Fruit fly (Drosophila melanogaster) whole organism, embryonic: Measurements from ENCODE around the gene CG5096.
A peak's percentile ranks its signal among the peaks of the same experiment; 100 is the strongest.

Source experiments
- Asciz ChIP-seq: fragments of 200-800 bp; sonication (Bioruptor generic); optimal IDR thresholded peaks from 2 replicates; lab custom pipeline; 2017; ENCODE audit warnings: missing biosample characterization, mild to moderate bottlenecking, missing genetic modification characterization, missing genetic modification reagents
- B-H1 ChIP-seq: fragments of 200-800 bp; sonication (Bioruptor generic); IDR thresholded peaks from 3 replicates; pipeline ENCODE4 v1.3.6; 2022; ENCODE audit warnings: missing biosample characterization, missing genetic modification characterization
- CG10267 ChIP-seq: fragments of 200-800 bp; sonication (Bioruptor generic); optimal IDR thresholded peaks from 2 replicates; lab custom pipeline; 2018; ENCODE audit warnings: missing biosample characterization, mild to moderate bottlenecking, missing genetic modification characterization, moderate library complexity
- CG10431 ChIP-seq: fragments of 200-800 bp; sonication (Bioruptor generic); optimal IDR thresholded peaks from 3 replicates; lab custom pipeline; 2018; ENCODE audit warnings: missing biosample characterization, mild to moderate bottlenecking, missing genetic modification characterization
- CG10979 ChIP-seq: fragments of 200-800 bp; sonication (Bioruptor generic); optimal IDR thresholded peaks from 2 replicates; lab custom pipeline; 2018; ENCODE audit warnings: missing biosample characterization, mild to moderate bottlenecking, missing genetic modification characterization, moderate library complexity
- CG12659 ChIP-seq: fragments of 200-800 bp; sonication (Bioruptor generic); optimal IDR thresholded peaks from 3 replicates; lab custom pipeline; 2017; ENCODE audit warnings: mild to moderate bottlenecking, missing biosample characterization, missing genetic modification reagents, missing genetic modification characterization
- CG3163 ChIP-seq: fragments of 200-800 bp; sonication (Bioruptor generic); optimal IDR thresholded peaks from 3 replicates; lab custom pipeline; 2016; ENCODE audit warnings: missing biosample characterization, missing genetic modification characterization
- CG4282 ChIP-seq: fragments of 200-800 bp; sonication (Bioruptor generic); optimal IDR thresholded peaks from 2 replicates; lab custom pipeline; 2016; ENCODE audit warnings: missing biosample characterization, missing genetic modification characterization
- CG4404 ChIP-seq: fragments of 200-800 bp; sonication (Bioruptor generic); IDR thresholded peaks from 2 replicates; pipeline ENCODE4 v1.3.6; 2022; ENCODE audit warnings: missing biosample characterization, missing genetic modification characterization
- CG4820 ChIP-seq: fragments of 200-800 bp; sonication (Bioruptor generic); optimal IDR thresholded peaks from 3 replicates; lab custom pipeline; 2016; ENCODE audit warnings: missing biosample characterization, missing genetic modification characterization
- CG6765 ChIP-seq: fragments of 200-800 bp; sonication (Bioruptor generic); optimal IDR thresholded peaks from 3 replicates; lab custom pipeline; 2017; ENCODE audit warnings: missing biosample characterization, mild to moderate bottlenecking, missing genetic modification characterization
- CG7839 ChIP-seq: fragments of 200-800 bp; sonication (Bioruptor generic); optimal IDR thresholded peaks from 3 replicates; lab custom pipeline; 2018; ENCODE audit warnings: missing biosample characterization, mild to moderate bottlenecking, missing genetic modification characterization, moderate library complexity
- CG8281 ChIP-seq: fragments of 200-800 bp; sonication (Bioruptor generic); optimal IDR thresholded peaks from 2 replicates; lab custom pipeline; 2018; ENCODE audit warnings: missing biosample characterization, mild to moderate bottlenecking, missing genetic modification characterization, moderate library complexity
- CG9437 ChIP-seq: fragments of 200-800 bp; sonication (Bioruptor generic); optimal IDR thresholded peaks from 2 replicates; lab custom pipeline; 2018; ENCODE audit warnings: missing biosample characterization, mild to moderate bottlenecking, missing genetic modification characterization
- CG9727 ChIP-seq: fragments of 200-800 bp; sonication (Bioruptor generic); optimal IDR thresholded peaks from 3 replicates; lab custom pipeline; 2017; ENCODE audit warnings: missing biosample characterization, mild to moderate bottlenecking, missing genetic modification characterization
- CG9932 ChIP-seq: fragments of 200-800 bp; sonication (Bioruptor generic); IDR thresholded peaks from 2 replicates; pipeline ENCODE4 v1.3.6; 2022; ENCODE audit warnings: missing biosample characterization, missing genetic modification characterization
- Chrac-16 ChIP-seq: fragments of 200-800 bp; sonication (Bioruptor generic); optimal IDR thresholded peaks from 3 replicates; lab custom pipeline; 2016; ENCODE audit warnings: missing biosample characterization, missing genetic modification characterization
- Dek ChIP-seq: fragments of 200-800 bp; sonication (Bioruptor generic); optimal IDR thresholded peaks from 3 replicates; lab custom pipeline; 2019; ENCODE audit warnings: missing biosample characterization, mild to moderate bottlenecking, missing genetic modification characterization, moderate library complexity
- Dip3 ChIP-seq: fragments of 200-800 bp; sonication (Bioruptor generic); optimal IDR thresholded peaks from 3 replicates; lab custom pipeline; 2016; ENCODE audit warnings: missing biosample characterization, missing genetic modification characterization
- E2f2 ChIP-seq: fragments of 200-800 bp; sonication (Bioruptor generic); IDR thresholded peaks from 2 replicates; pipeline ENCODE4 v1.3.6; 2022; ENCODE audit warnings: missing biosample characterization, missing genetic modification characterization
- HHEX ChIP-seq: fragments of 200-800 bp; sonication (Bioruptor generic); optimal IDR thresholded peaks from 3 replicates; lab custom pipeline; 2017; ENCODE audit warnings: missing biosample characterization, mild to moderate bottlenecking, missing genetic modification characterization, missing genetic modification reagents
- HLH54F ChIP-seq: fragments of 200-800 bp; sonication (Bioruptor generic); optimal IDR thresholded peaks from 3 replicates; lab custom pipeline; 2016; ENCODE audit warnings: missing biosample characterization, missing genetic modification characterization
- HLHmδ ChIP-seq: fragments of 200-800 bp; sonication (Bioruptor generic); optimal IDR thresholded peaks from 2 replicates; lab custom pipeline; 2018; ENCODE audit warnings: missing biosample characterization, mild to moderate bottlenecking, missing genetic modification characterization, moderate library complexity
- Ssrp ChIP-seq: fragments of 200-800 bp; sonication (Bioruptor generic); optimal IDR thresholded peaks from 2 replicates; lab custom pipeline; 2018; ENCODE audit warnings: missing biosample characterization, mild to moderate bottlenecking, missing genetic modification characterization, moderate library complexity
- Xrp1 ChIP-seq: fragments of 200-800 bp; sonication (Bioruptor generic); IDR thresholded peaks from 2 replicates; pipeline ENCODE4 v1.3.6; 2022; ENCODE audit warnings: missing biosample characterization, missing genetic modification characterization
- aop ChIP-seq: fragments of 200-800 bp; sonication (Bioruptor generic); IDR thresholded peaks from 2 replicates; pipeline ENCODE4 v1.3.6; 2022; ENCODE audit warnings: missing biosample characterization, missing genetic modification characterization
- bbx ChIP-seq: fragments of 200-800 bp; sonication (Bioruptor generic); IDR thresholded peaks from 2 replicates; pipeline ENCODE4 v1.3.6; 2022; ENCODE audit warnings: missing biosample characterization, missing genetic modification characterization; ENCODE audit not compliant: partially characterized antibody
- bowl ChIP-seq: fragments of 200-800 bp; sonication (Bioruptor generic); IDR thresholded peaks from 2 replicates; pipeline ENCODE4 v1.3.6; 2022; ENCODE audit warnings: missing biosample characterization, missing genetic modification characterization
- chn ChIP-seq: fragments of 200-800 bp; sonication (Bioruptor generic); optimal IDR thresholded peaks from 2 replicates; lab custom pipeline; 2016; ENCODE audit warnings: missing biosample characterization, missing genetic modification characterization
- da ChIP-seq: fragments of 200-800 bp; sonication (Bioruptor generic); optimal IDR thresholded peaks from 2 replicates; lab custom pipeline; 2016; ENCODE audit warnings: missing biosample characterization, missing genetic modification characterization
- ftz-f1 ChIP-seq: fragments of 200-800 bp; sonication (Bioruptor generic); optimal IDR thresholded peaks from 2 replicates; lab custom pipeline; 2016; ENCODE audit warnings: missing biosample characterization, missing genetic modification characterization
- gfzf ChIP-seq: fragments of 200-800 bp; sonication (Bioruptor generic); optimal IDR thresholded peaks from 2 replicates; lab custom pipeline; 2016; ENCODE audit warnings: missing biosample characterization, mild to moderate bottlenecking, missing genetic modification characterization, moderate library complexity
- gsb-n ChIP-seq: fragments of 200-800 bp; sonication (Bioruptor generic); optimal IDR thresholded peaks from 3 replicates; lab custom pipeline; 2018; ENCODE audit warnings: missing biosample characterization, mild to moderate bottlenecking, missing genetic modification characterization
- her ChIP-seq: fragments of 200-800 bp; sonication (Bioruptor generic); optimal IDR thresholded peaks from 2 replicates; lab custom pipeline; 2016; ENCODE audit warnings: missing biosample characterization, missing genetic modification characterization
- inv ChIP-seq: fragments of 200-800 bp; sonication (Bioruptor generic); IDR thresholded peaks from 2 replicates; pipeline ENCODE4 v1.3.6; 2022; ENCODE audit warnings: missing biosample characterization, missing genetic modification characterization; ENCODE audit not compliant: partially characterized antibody
- ken ChIP-seq: fragments of 200-800 bp; sonication (Bioruptor generic); IDR thresholded peaks from 3 replicates; pipeline ENCODE4 v1.3.6; 2022; ENCODE audit warnings: missing biosample characterization, missing genetic modification characterization
- lilli ChIP-seq: fragments of 200-800 bp; sonication (Bioruptor generic); optimal IDR thresholded peaks from 3 replicates; lab custom pipeline; 2016; ENCODE audit warnings: missing biosample characterization, missing genetic modification characterization
- nerfin-1 ChIP-seq: fragments of 200-800 bp; sonication (Bioruptor generic); optimal IDR thresholded peaks from 3 replicates; lab custom pipeline; 2019; ENCODE audit warnings: missing biosample characterization, mild to moderate bottlenecking, missing genetic modification characterization, moderate library complexity
- p53 ChIP-seq: fragments of 200-800 bp; sonication (Bioruptor generic); optimal IDR thresholded peaks from 2 replicates; lab custom pipeline; 2016; ENCODE audit warnings: missing biosample characterization, missing genetic modification characterization
- pfk ChIP-seq: fragments of 200-800 bp; sonication (Bioruptor generic); optimal IDR thresholded peaks from 2 replicates; lab custom pipeline; 2018; ENCODE audit warnings: missing biosample characterization, mild to moderate bottlenecking, missing genetic modification characterization, moderate library complexity
- psq ChIP-seq: fragments of 200-800 bp; sonication (Bioruptor generic); optimal IDR thresholded peaks from 2 replicates; lab custom pipeline; 2017; ENCODE audit warnings: missing biosample characterization, missing genetic modification characterization
- pzg ChIP-seq: fragments of 200-800 bp; sonication (Bioruptor generic); optimal IDR thresholded peaks from 3 replicates; lab custom pipeline; 2018; ENCODE audit warnings: missing biosample characterization, mild to moderate bottlenecking, missing genetic modification characterization, moderate library complexity
- ro ChIP-seq: fragments of 200-800 bp; sonication (Bioruptor generic); IDR thresholded peaks from 2 replicates; pipeline ENCODE4 v1.3.6; 2022; ENCODE audit warnings: missing biosample characterization, missing genetic modification characterization
- tin ChIP-seq: fragments of 200-800 bp; sonication (Bioruptor generic); optimal IDR thresholded peaks from 3 replicates; lab custom pipeline; 2016; ENCODE audit warnings: missing biosample characterization, missing genetic modification characterization
- trem ChIP-seq: fragments of 200-800 bp; optimal IDR thresholded peaks from 3 replicates; lab custom pipeline; 2019; ENCODE audit warnings: missing biosample characterization, mild to moderate bottlenecking, missing genetic modification characterization, moderate library complexity
- ttk ChIP-seq: fragments of 200-800 bp; sonication (Bioruptor generic); IDR thresholded peaks from 2 replicates; pipeline ENCODE4 v2.1.2; 2022; ENCODE audit warnings: missing biosample characterization, missing genetic modification characterization
- unpg ChIP-seq: fragments of 200-800 bp; sonication (Bioruptor generic); optimal IDR thresholded peaks from 3 replicates; lab custom pipeline; 2018; ENCODE audit warnings: missing biosample characterization, mild to moderate bottlenecking, missing genetic modification characterization, moderate library complexity
- wdn ChIP-seq: fragments of 200-800 bp; sonication (Bioruptor generic); IDR thresholded peaks from 2 replicates; pipeline ENCODE4 v1.3.6; 2022; ENCODE audit warnings: missing biosample characterization, missing genetic modification characterization

The CG5096 gene

DNA sequence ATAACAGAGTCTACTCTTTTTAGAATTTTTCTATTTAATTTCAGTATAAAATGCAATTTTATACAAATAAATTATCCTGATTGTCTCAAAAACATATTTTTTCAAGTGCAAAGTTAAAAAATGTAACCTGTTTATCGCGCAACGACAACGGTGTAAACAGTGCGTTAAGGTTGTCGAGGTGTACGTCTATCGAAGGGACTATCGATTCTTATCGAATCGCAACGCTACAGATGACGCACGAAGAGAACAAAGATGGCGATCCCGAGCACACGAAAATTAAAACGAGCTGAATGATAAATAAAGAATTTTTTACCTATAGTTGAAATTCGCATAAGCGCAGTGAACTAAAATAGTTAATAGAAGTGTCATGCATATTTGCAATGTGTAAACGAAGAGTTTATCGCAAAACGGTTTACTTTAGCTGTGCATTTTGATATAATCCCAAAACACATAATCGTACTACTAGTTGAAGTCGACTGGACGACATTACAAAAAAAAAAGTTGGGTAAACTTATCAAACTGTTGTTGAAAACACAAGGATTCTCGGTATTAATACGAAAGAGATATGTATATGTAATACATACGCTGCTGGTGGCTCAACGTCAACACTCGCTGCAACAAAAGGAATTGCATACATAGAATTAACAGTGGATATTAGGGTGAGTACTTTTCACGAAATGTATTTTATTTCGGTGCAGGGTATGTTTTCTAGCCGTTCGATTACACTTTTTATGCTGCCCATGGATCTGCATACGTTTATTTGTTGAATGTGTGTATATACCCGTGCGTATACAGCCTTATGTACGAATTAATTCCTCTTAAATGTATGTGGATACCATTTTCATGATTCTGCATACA, 6.0 kb downstream of the CG5096 start, which contains the start of gene da (continued):
- TF ChIP-seq her (GFP tag; lab: Kevin White, UChicago): peak; percentile 46
- TF ChIP-seq CG10979: peak; percentile 35
- peak; percentile 46 for TF ChIP-seq chn (GFP tag; lab: Kevin White, UChicago)
- peak; percentile 47; the same call in 1 of the 2 replicates for TF ChIP-seq E2f2 (GFP tag; lab: Robert Waterston, UW)
- TF ChIP-seq ftz-f1: no peak
- no peak for TF ChIP-seq CG8281 (tag; lab: Kevin White, UChicago)
- peak; percentile 59 for TF ChIP-seq da (GFP tag; lab: Kevin White, UChicago)
- TF ChIP-seq wdn: peak; percentile 29; the same call in 1 of the 2 replicates
- TF ChIP-seq Asciz (GFP tag; lab: Kevin White, UChicago): peak; percentile 23
- peak; percentile 52 for TF ChIP-seq unpg (GFP tag; lab: Kevin White, UChicago)
- peak; percentile 61 for TF ChIP-seq CG7839 (tag; lab: Kevin White, UChicago)
- peak; percentile 75; the same call in 1 of the 2 replicates for TF ChIP-seq CG9932 (GFP tag; lab: Robert Waterston, UW)
- TF ChIP-seq Ssrp: peak; percentile 58
- peak; percentile 15; the same call in 1 of the 3 replicates for TF ChIP-seq B-H1
- TF ChIP-seq tin (GFP tag; lab: Kevin White, UChicago): peak; percentile 62
- no peak for TF ChIP-seq CG4404 (GFP tag; lab: Robert Waterston, UW)
- TF ChIP-seq nerfin-1 (tag; lab: Kevin White, UChicago): peak; percentile 31
- no peak for TF ChIP-seq HLHmδ (GFP tag; lab: Kevin White, UChicago)
- TF ChIP-seq CG9437: peak; percentile 43
- peak; percentile 25 for TF ChIP-seq CG6765
- TF ChIP-seq CG4282 (GFP tag; lab: Kevin White, UChicago): peak; percentile 46
- peak; percentile 86 for TF ChIP-seq pfk (GFP tag; lab: Kevin White, UChicago)
- TF ChIP-seq HLH54F (GFP tag; lab: Kevin White, UChicago): peak; percentile 65
- peak; percentile 40 for TF ChIP-seq HHEX
- peak; percentile 59 for TF ChIP-seq trem
- TF ChIP-seq Xrp1: peak; percentile 63
- peak; percentile 60 for TF ChIP-seq bbx (GFP tag; lab: Robert Waterston, UW)
- TF ChIP-seq ttk (GFP tag; lab: Robert Waterston, UW): 0 out of 2 replicates have a peak, but pooled peaks have one; percentile 19
- peak; percentile 45 for TF ChIP-seq Dip3 (GFP tag; lab: Kevin White, UChicago)
- TF ChIP-seq gfzf: peak; percentile 21
- peak; percentile 4 for TF ChIP-seq CG10431 (GFP tag; lab: Kevin White, UChicago)
- TF ChIP-seq CG12659: peak; percentile 91
- TF ChIP-seq gsb-n (tag; lab: Kevin White, UChicago): peak; percentile 31
- TF ChIP-seq aop (GFP tag; lab: Robert Waterston, UW): no peak
- peak; percentile 12 for TF ChIP-seq p53
- no peak for TF ChIP-seq bowl (GFP tag; lab: Robert Waterston, UW)
- peak; percentile 70 for TF ChIP-seq lilli (GFP tag; lab: Kevin White, UChicago)
- TF ChIP-seq ken (GFP tag; lab: Robert Waterston, UW): peak; percentile 49; the same call in 1 of the 3 replicates
- TF ChIP-seq Dek: peak; percentile 65
- TF ChIP-seq CG4820 (GFP tag; lab: Kevin White, UChicago): peak; percentile 35
- no peak for TF ChIP-seq psq (GFP tag; lab: Kevin White, UChicago)
- peak; percentile 56 for TF ChIP-seq Chrac-16 (GFP tag; lab: Kevin White, UChicago)
- no peak for TF ChIP-seq ro (GFP tag; lab: Robert Waterston, UW)
- no peak for TF ChIP-seq CG3163
- TF ChIP-seq pzg (GFP tag; lab: Kevin White, UChicago): peak; percentile 86
- TF ChIP-seq CG10267 (tag; lab: Kevin White, UChicago): peak; percentile 64
- peak; percentile 40 for TF ChIP-seq CG9727 (GFP tag; lab: Kevin White, UChicago)
- TF ChIP-seq inv: peak; percentile 33; the same call in 1 of the 2 replicates
